Fruit fly (Drosophila melanogaster): Measurements from ENCODE around the gene Sec61gamma.

The Sec61gamma gene

dm6 chrX:19663196-19663858 lies 20.2 kb downstream of the Sec61gamma start (continued):
- TF ChIP-seq CG30403 (GFP tag; optimal IDR thresholded peaks at IDR 0.05) (peak; percentile 72), CoRest (tag; optimal IDR thresholded peaks at IDR 0.05) (peak; percentile 76), fd96Cb (tag; optimal IDR thresholded peaks at IDR 0.05) (peak; percentile 37), CG7556 (GFP tag; optimal IDR thresholded peaks at IDR 0.05) (peak; percentile 85), CG18599 (GFP tag; optimal IDR thresholded peaks at IDR 0.05) (peak; percentile 52), sr (GFP tag; IDR thresholded peaks at IDR 0.05) (no peak), BEAF-32 (GFP tag; optimal IDR thresholded peaks at IDR 0.05) (no peak), Drgx (GFP tag; IDR thresholded peaks at IDR 0.05) (no peak), YL-1 (GFP tag; optimal IDR thresholded peaks at IDR 0.05) (no peak), CG14050 (GFP tag; IDR thresholded peaks at IDR 0.05) (no peak), tgo (GFP tag; IDR thresholded peaks at IDR 0.05) (no peak; the same call in 2 of the 3 replicates), sug (tag; optimal IDR thresholded peaks at IDR 0.05) (no peak), E2f2 (GFP tag; IDR thresholded peaks at IDR 0.05) (no peak), ranshi (GFP tag; IDR thresholded peaks at IDR 0.05) (0 out of 2 replicates have a peak, but pooled peaks have one; percentile 28), CG6689 (GFP tag; IDR thresholded peaks at IDR 0.05) (peak; percentile 29; the same call in 1 of the 2 replicates), gce (GFP tag; IDR thresholded peaks at IDR 0.05) (no peak), bigmax (GFP tag; optimal IDR thresholded peaks at IDR 0.05) (no peak), CG17612 (GFP tag; IDR thresholded peaks at IDR 0.05) (no peak), CG11695 (GFP tag; IDR thresholded peaks at IDR 0.05) (peak; percentile 46; the same call in 2 of the 3 replicates), gcm2 (GFP tag; optimal IDR thresholded peaks at IDR 0.05) (no peak), CG9817 (tag; optimal IDR thresholded peaks at IDR 0.05) (peak; percentile 4), Asciz (GFP tag; optimal IDR thresholded peaks at IDR 0.05) (no peak), chn (GFP tag; optimal IDR thresholded peaks at IDR 0.05) (no peak), CG9215 (GFP tag; IDR thresholded peaks at IDR 0.05) (0 out of 2 replicates have a peak, but pooled peaks have one; percentile 6), aop (GFP tag; IDR thresholded peaks at IDR 0.05) (no peak), CG11696 (GFP tag; IDR thresholded peaks at IDR 0.05) (no peak), CG31224 (GFP tag; IDR thresholded peaks at IDR 0.05) (no peak), ham (GFP tag; IDR thresholded peaks at IDR 0.05) (no peak), luna (GFP tag; optimal IDR thresholded peaks at IDR 0.05) (no peak), ems (GFP tag; optimal IDR thresholded peaks at IDR 0.05) (no peak), CG13424 (tag; optimal IDR thresholded peaks at IDR 0.05) (peak; percentile 65), hth (optimal IDR thresholded peaks at IDR 0.05) (no peak), CG17912 (GFP tag; optimal IDR thresholded peaks at IDR 0.05) (no peak), zfh2 (GFP tag; optimal IDR thresholded peaks at IDR 0.05) (peak; percentile 41), CG2712 (tag; optimal IDR thresholded peaks at IDR 0.05) (peak; percentile 58), pfk (GFP tag; optimal IDR thresholded peaks at IDR 0.05) (no peak), Fer3 (tag; optimal IDR thresholded peaks at IDR 0.05) (peak; percentile 44), en (GFP tag; optimal IDR thresholded peaks at IDR 0.05) (no peak), Mad (GFP tag; optimal IDR thresholded peaks at IDR 0.05) (no peak), CG13894 (tag; optimal IDR thresholded peaks at IDR 0.05) (no peak), CG6854 (GFP tag; optimal IDR thresholded peaks at IDR 0.05) (peak; percentile 58), CG6765 (GFP tag; optimal IDR thresholded peaks at IDR 0.05) (peak; percentile 42), ssp (GFP tag; IDR thresholded peaks at IDR 0.05) (no peak), fd64A (GFP tag; optimal IDR thresholded peaks at IDR 0.05) (no peak), Six4 (GFP tag; optimal IDR thresholded peaks at IDR 0.05) (peak; percentile 41), cato (GFP tag; optimal IDR thresholded peaks at IDR 0.05; ENCODE audit: borderline replicate concordance) (peak; percentile 29), NK7.1 (GFP tag; optimal IDR thresholded peaks at IDR 0.05) (no peak), CG17829 (tag; optimal IDR thresholded peaks at IDR 0.05) (peak; percentile 48), wek (GFP tag; optimal IDR thresholded peaks at IDR 0.05) (no peak), CG2875 (GFP tag; optimal IDR thresholded peaks at IDR 0.05) (no peak), CG16863 (GFP tag; optimal IDR thresholded peaks at IDR 0.05) (no peak)

All from whole organism, embryonic.